Fruit fly (Drosophila melanogaster) whole organism, embryonic: ENCODE results near the gene CG9886.

ENCODE experiments used
- Antp ChIP-seq: fragments of 200-800 bp; sonication (Bioruptor generic); optimal IDR thresholded peaks from 3 replicates; lab custom pipeline; 2016; ENCODE audit warnings: missing biosample characterization, missing genetic modification characterization
- CG11093 ChIP-seq: fragments of 200-800 bp; sonication (Bioruptor generic); IDR thresholded peaks from 3 replicates; pipeline ENCODE4 v1.3.6; 2022; ENCODE audit warnings: missing biosample characterization, missing genetic modification characterization
- CG12769 ChIP-seq: fragments of 200-800 bp; sonication (Bioruptor generic); optimal IDR thresholded peaks from 2 replicates; lab custom pipeline; 2019; ENCODE audit warnings: missing biosample characterization, mild to moderate bottlenecking, missing genetic modification characterization, moderate library complexity
- CG18764 ChIP-seq: fragments of 200-800 bp; sonication (Bioruptor generic); optimal IDR thresholded peaks from 3 replicates; lab custom pipeline; 2016; ENCODE audit warnings: missing biosample characterization, missing genetic modification characterization
- CG6765 ChIP-seq: fragments of 200-800 bp; sonication (Bioruptor generic); optimal IDR thresholded peaks from 3 replicates; lab custom pipeline; 2017; ENCODE audit warnings: missing biosample characterization, mild to moderate bottlenecking, missing genetic modification characterization
- Hr39 ChIP-seq: fragments of >200 bp; optimal IDR thresholded peaks from 2 replicates; lab custom pipeline; 2017
- Max ChIP-seq: fragments of 200-800 bp; sonication (Bioruptor generic); optimal IDR thresholded peaks from 2 replicates; lab custom pipeline; 2016; ENCODE audit warnings: missing biosample characterization, mild to moderate bottlenecking, missing genetic modification characterization
- aop ChIP-seq: fragments of 200-800 bp; sonication (Bioruptor generic); IDR thresholded peaks from 2 replicates; pipeline ENCODE4 v1.3.6; 2022; ENCODE audit warnings: missing biosample characterization, missing genetic modification characterization
- bab2 ChIP-seq: fragments of 200-800 bp; sonication (Bioruptor generic); optimal IDR thresholded peaks from 2 replicates; lab custom pipeline; 2016; ENCODE audit warnings: missing biosample characterization, missing genetic modification characterization
- ken ChIP-seq: fragments of 200-800 bp; sonication (Bioruptor generic); IDR thresholded peaks from 3 replicates; pipeline ENCODE4 v1.3.6; 2022; ENCODE audit warnings: missing biosample characterization, missing genetic modification characterization
- mirr ChIP-seq: fragments of 200-800 bp; sonication (Bioruptor generic); optimal IDR thresholded peaks from 3 replicates; lab custom pipeline; 2018; ENCODE audit warnings: missing biosample characterization, mild to moderate bottlenecking, missing genetic modification characterization
- stwl ChIP-seq: fragments of 200-800 bp; sonication (Bioruptor generic); optimal IDR thresholded peaks from 3 replicates; lab custom pipeline; 2018; ENCODE audit warnings: missing biosample characterization, mild to moderate bottlenecking, missing genetic modification characterization, moderate library complexity
- usp ChIP-seq: fragments of >200 bp; optimal IDR thresholded peaks from 2 replicates; lab custom pipeline; 2017; ENCODE audit warnings: missing biosample characterization, missing genetic modification characterization

DNA sequence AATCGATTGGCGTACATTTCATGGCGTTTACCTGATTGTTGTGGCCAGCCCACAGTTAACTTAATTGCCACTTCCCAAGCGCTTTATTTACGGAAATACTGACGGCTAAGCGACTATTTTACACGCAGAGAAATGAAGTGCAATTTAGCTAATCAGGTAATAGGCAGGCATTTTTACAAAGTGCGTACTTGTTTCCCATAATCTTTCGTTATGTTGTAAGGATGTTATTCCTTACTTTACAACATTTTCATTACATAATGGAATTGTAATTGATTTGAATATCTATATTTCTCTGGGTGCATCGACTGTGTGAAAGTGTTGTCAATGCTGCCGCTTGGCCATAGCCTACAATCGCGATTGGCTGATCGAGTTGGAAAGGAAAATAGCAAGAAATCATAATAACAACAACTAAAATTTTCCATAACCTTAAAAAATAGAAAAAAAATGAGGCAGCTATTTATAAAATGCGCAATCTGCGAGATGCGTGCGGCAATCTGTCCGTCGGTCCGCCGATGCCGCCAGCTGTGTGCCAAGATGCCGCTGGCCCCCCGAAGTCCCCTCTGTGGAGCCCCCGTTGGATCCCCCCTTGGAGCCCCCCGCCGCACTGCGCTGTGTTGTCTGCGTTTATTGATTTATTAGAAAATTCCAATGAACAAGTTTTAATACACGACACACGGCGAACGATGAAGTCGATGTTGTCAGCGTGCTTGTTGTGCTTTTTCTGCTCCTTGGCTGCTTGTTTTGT, 6.0 kb downstream of the CG9886 start:
- peak; percentile 64; the same call in 2 of the 3 replicates for TF ChIP-seq ken (GFP tag; lab: Robert Waterston, UW)
- no peak for TF ChIP-seq aop
- TF ChIP-seq CG11093, result peak; percentile 11; the same call in 1 of the 3 replicates
- TF ChIP-seq CG6765 (GFP tag; lab: Kevin White, UChicago), result no peak
- peak; percentile 44 for TF ChIP-seq bab2 (GFP tag; lab: Kevin White, UChicago)
- TF ChIP-seq CG12769 (tag; lab: Kevin White, UChicago), result peak; percentile 53
- peak; percentile 15 for TF ChIP-seq Max (GFP tag; lab: Kevin White, UChicago)
- TF ChIP-seq Hr39, result peak; percentile 33
- TF ChIP-seq mirr (GFP tag; lab: Kevin White, UChicago), result no peak
- TF ChIP-seq CG18764 (GFP tag; lab: Kevin White, UChicago), result peak; percentile 16
- TF ChIP-seq usp (GFP tag; lab: Kevin White, UChicago), result no peak
- peak; percentile 55 for TF ChIP-seq Antp (GFP tag; lab: Kevin White, UChicago)
- TF ChIP-seq stwl (tag; lab: Kevin White, UChicago), result no peak
